Fruit fly (Drosophila melanogaster): Measurements from ENCODE around the gene Ufd4.

Gene Ufd4

dm6 chr2L:10269854-10270253 lies 22.3 kb downstream of the Ufd4 start, which contains the start of gene Mulk:
TSS of gene Mulk (plus strand) at chr2L:10270051.
- no peak for TF ChIP-seq psq (optimal IDR thresholded peaks at IDR 0.05)
- no peak for TF ChIP-seq Dll (optimal IDR thresholded peaks at IDR 0.05)
- no peak for TF ChIP-seq usp (GFP tag; optimal IDR thresholded peaks at IDR 0.05)
- TF ChIP-seq pan (optimal IDR thresholded peaks at IDR 0.05), result no peak
- TF ChIP-seq EcR (GFP tag; optimal IDR thresholded peaks at IDR 0.05), result no peak
- no peak for TF ChIP-seq CG8478 (optimal IDR thresholded peaks at IDR 0.05)

DNA sequence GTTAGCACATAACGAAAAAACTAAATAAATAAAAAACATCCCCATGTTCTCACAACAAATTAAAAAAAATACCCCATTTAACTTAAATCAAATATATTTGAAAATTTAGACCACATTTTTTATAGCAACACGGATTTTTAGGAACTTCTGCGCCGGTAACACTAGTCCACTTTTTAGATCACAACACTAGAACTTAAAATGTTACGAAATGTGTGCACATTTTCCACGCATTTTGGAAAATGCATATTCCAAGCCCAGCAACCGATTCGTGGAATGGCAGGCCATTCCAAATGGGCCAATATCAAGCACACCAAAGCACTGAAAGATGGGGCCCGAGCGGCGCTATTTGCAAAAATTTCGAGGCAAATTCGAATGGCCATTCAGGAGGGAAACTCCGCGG lies 23.5 kb downstream of the Ufd4 start, which contains the start of gene CG4957:
Gene CG4957, plus strand, starts transcription at position 185 of the 400 bp plus-strand sequence.
- TF ChIP-seq psq (optimal IDR thresholded peaks at IDR 0.05) (no peak), pan (optimal IDR thresholded peaks at IDR 0.05) (no peak), EcR (GFP tag; optimal IDR thresholded peaks at IDR 0.05) (no peak), Dll (optimal IDR thresholded peaks at IDR 0.05) (no peak), CG8478 (optimal IDR thresholded peaks at IDR 0.05) (no peak), usp (GFP tag; optimal IDR thresholded peaks at IDR 0.05) (no peak)

DNA sequence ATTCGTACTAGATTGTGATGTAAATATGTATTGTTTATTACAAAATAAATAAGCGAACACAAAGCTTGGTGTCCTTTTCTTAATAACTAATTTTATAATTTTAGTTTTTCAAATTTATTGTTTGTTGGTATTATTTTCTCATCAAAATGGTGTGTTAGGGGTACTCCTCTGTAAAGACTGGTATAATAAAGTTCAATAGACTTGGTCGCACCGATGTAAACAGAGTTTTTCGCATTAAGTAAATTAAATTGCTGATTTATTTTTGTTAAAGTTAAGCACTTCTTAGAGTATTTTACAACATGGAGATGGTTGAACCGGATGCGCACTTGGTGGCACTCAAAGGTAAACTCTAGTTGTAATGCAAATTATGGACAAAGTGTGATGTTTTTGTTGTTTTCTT lies 25.7 kb downstream of the Ufd4 start, which contains the start of gene CG4953:
Gene CG4953, plus strand, starts transcription at position 193 of the 400 bp plus-strand sequence.
- no peak for TF ChIP-seq CG8478 (optimal IDR thresholded peaks at IDR 0.05)
- no peak for TF ChIP-seq psq (optimal IDR thresholded peaks at IDR 0.05)
- TF ChIP-seq Dll (optimal IDR thresholded peaks at IDR 0.05), result no peak
- TF ChIP-seq pan (optimal IDR thresholded peaks at IDR 0.05), result no peak
- TF ChIP-seq usp (GFP tag; optimal IDR thresholded peaks at IDR 0.05), result no peak
- no peak for TF ChIP-seq EcR (GFP tag; optimal IDR thresholded peaks at IDR 0.05)

DNA sequence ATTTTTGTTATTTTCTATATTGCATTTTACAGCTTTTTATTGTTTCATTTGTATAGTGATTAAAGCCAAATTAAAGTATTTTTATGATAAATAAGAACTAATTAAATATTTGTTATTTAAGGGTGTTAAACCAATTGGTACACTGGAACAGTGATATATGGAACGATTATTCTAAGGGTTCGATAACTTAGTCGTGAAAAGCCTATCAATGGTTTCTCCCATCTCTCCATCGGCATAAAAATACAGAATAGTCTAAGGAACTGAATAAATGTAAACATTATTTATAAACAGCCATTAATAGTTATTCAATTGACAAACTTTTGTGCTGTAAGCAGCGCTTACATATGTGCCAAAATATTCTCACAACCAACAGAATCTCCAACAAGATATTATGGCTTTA lies 27.0 kb downstream of the Ufd4 start, which contains the start of gene Mob3:
Gene Mob3, plus strand, starts transcription at position 208 of the 400 bp plus-strand sequence.
- no peak for TF ChIP-seq Dll (optimal IDR thresholded peaks at IDR 0.05)
- no peak for TF ChIP-seq pan (optimal IDR thresholded peaks at IDR 0.05)
- TF ChIP-seq CG8478 (optimal IDR thresholded peaks at IDR 0.05), result no peak
- TF ChIP-seq usp (GFP tag; optimal IDR thresholded peaks at IDR 0.05), result no peak
- TF ChIP-seq psq (optimal IDR thresholded peaks at IDR 0.05), result no peak
- no peak for TF ChIP-seq EcR (GFP tag; optimal IDR thresholded peaks at IDR 0.05)

DNA sequence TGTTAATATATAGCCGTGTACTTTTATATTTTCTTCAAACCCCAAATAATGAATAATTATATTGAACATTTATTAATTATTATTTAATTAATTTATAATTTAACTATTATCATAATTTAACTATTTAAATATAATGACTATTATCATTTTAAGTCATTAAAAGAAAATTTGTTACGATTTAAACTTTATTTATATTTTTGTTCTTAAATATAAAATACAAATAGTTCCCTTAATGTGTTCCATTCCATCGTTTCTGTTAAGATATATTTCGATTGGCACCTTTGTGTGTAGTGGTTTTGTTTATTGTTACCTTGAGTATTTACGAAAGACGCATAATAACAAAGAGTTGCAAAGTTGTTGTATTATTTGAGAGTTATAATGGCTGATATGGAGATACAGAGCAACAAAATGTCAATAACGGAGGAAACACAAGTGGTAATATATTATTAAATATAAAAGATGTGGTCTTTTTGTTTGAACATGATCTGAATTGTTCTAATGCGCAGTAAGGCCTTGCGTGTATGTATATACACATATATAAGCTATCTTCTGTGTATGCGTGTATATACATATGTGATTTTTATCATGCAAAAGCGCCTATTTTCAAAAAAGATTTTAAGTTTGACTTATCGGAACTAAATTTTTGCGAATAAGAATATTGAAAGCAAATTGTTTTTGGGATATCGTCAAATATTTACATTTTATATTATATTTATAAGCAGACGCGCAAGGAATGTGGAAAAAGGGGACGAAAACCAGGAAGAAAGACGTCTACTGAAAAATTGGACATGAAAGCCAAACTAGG lies 28.1 kb downstream of the Ufd4 start, which contains the start of gene REPTOR-BP:
Gene REPTOR-BP, plus strand, starts transcription at position 296 of the 805 bp plus-strand sequence.
- TF ChIP-seq EcR (GFP tag; optimal IDR thresholded peaks at IDR 0.05) (no peak), CG8478 (optimal IDR thresholded peaks at IDR 0.05) (no peak), pan (optimal IDR thresholded peaks at IDR 0.05) (no peak), psq (optimal IDR thresholded peaks at IDR 0.05) (no peak), usp (GFP tag; optimal IDR thresholded peaks at IDR 0.05) (no peak), Dll (optimal IDR thresholded peaks at IDR 0.05) (no peak)

- TF ChIP-seq EcR (GFP tag; optimal IDR thresholded peaks at IDR 0.05) (no peak), pan (optimal IDR thresholded peaks at IDR 0.05) (no peak), Dll (optimal IDR thresholded peaks at IDR 0.05) (no peak), CG8478 (optimal IDR thresholded peaks at IDR 0.05) (no peak), usp (GFP tag; optimal IDR thresholded peaks at IDR 0.05) (no peak), psq (optimal IDR thresholded peaks at IDR 0.05) (no peak)
Observed at dm6 chr2L:10263343-10263744, 28.8 kb downstream of the Ufd4 start, which contains the start of gene Rsf1. TSS of gene Rsf1 (minus strand) at chr2L:10263554.

- no peak for TF ChIP-seq usp (GFP tag; optimal IDR thresholded peaks at IDR 0.05)
- no peak for TF ChIP-seq CG8478 (optimal IDR thresholded peaks at IDR 0.05)
- no peak for TF ChIP-seq pan (optimal IDR thresholded peaks at IDR 0.05)
- TF ChIP-seq psq (optimal IDR thresholded peaks at IDR 0.05), result no peak
- no peak for TF ChIP-seq EcR (GFP tag; optimal IDR thresholded peaks at IDR 0.05)
- no peak for TF ChIP-seq Dll (optimal IDR thresholded peaks at IDR 0.05)
Observed at dm6 chr2L:10261774-10262173, 30.4 kb downstream of the Ufd4 start.

DNA sequence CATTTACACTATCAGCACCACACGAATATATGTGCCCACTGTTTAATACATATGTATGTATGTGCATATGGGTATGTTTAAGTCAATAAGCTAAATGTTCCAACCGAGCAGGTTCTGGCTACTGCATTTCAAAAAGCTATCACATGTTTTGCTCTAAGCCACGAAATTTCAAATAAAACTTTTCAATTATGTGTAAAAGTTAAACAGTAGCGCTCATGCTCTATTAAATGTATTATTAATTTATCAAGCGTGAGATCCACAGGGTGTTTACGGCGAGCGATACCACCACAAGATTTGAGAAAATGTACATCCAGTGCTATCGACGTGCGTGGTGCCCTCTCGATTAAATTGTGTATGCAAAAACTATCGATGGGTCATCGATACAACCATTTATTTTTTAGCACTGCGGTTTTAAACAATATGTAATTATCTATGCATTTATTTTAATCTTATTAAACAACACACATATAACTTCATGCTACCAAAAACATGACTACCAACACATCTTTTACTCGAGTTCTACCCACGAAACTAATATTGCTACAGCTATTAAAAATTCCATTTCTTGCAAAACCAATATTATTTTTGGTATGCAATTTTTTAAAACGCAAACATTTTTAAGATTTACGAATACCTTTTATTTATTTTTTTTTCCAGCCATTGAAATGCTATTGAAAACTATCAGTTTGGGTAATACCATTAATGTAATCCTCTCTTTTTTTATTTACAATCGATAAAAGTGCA lies 31.2 kb downstream of the Ufd4 start, which contains the start of gene Pten:
Gene Pten, minus strand, starts transcription at position 300 of the 744 bp plus-strand sequence.
- TF ChIP-seq Dll (optimal IDR thresholded peaks at IDR 0.05) (no peak), usp (GFP tag; optimal IDR thresholded peaks at IDR 0.05) (no peak), CG8478 (optimal IDR thresholded peaks at IDR 0.05) (no peak), EcR (GFP tag; optimal IDR thresholded peaks at IDR 0.05) (no peak), pan (optimal IDR thresholded peaks at IDR 0.05) (no peak), psq (optimal IDR thresholded peaks at IDR 0.05) (no peak)

- TF ChIP-seq pan (optimal IDR thresholded peaks at IDR 0.05) (no peak), CG8478 (optimal IDR thresholded peaks at IDR 0.05) (no peak), psq (optimal IDR thresholded peaks at IDR 0.05) (no peak), EcR (GFP tag; optimal IDR thresholded peaks at IDR 0.05) (no peak), Dll (optimal IDR thresholded peaks at IDR 0.05) (no peak), usp (GFP tag; optimal IDR thresholded peaks at IDR 0.05) (no peak)
Observed at dm6 chr2L:10259960-10260749, 32.0 kb downstream of the Ufd4 start.

- TF ChIP-seq usp (GFP tag; optimal IDR thresholded peaks at IDR 0.05) (no peak), psq (optimal IDR thresholded peaks at IDR 0.05) (no peak), EcR (GFP tag; optimal IDR thresholded peaks at IDR 0.05) (no peak), pan (optimal IDR thresholded peaks at IDR 0.05) (no peak), Dll (optimal IDR thresholded peaks at IDR 0.05) (no peak), CG8478 (optimal IDR thresholded peaks at IDR 0.05) (no peak)
Observed at dm6 chr2L:10255725-10256158, 36.4 kb downstream of the Ufd4 start, which contains the start of gene CG5676. TSS of gene CG5676 (minus strand) at chr2L:10255891.

dm6 chr2L:10251592-10251991 lies 40.6 kb downstream of the Ufd4 start, which contains the start of gene Ror:
TSS of gene Ror (plus strand) at chr2L:10251843.
- TF ChIP-seq CG8478 (optimal IDR thresholded peaks at IDR 0.05) (no peak), Dll (optimal IDR thresholded peaks at IDR 0.05) (no peak), pan (optimal IDR thresholded peaks at IDR 0.05) (no peak), psq (optimal IDR thresholded peaks at IDR 0.05) (no peak), EcR (GFP tag; optimal IDR thresholded peaks at IDR 0.05) (no peak), usp (GFP tag; optimal IDR thresholded peaks at IDR 0.05) (no peak)

Data from whole organism.